Fruit fly (Drosophila melanogaster) whole organism: ENCODE results near the gene PolE2.

Source experiments
- CG8478 ChIP-seq: fragments of >200 bp; optimal IDR thresholded peaks from 2 replicates; lab custom pipeline; 2018; ENCODE audit warnings: inconsistent platforms
- Dll ChIP-seq: fragments of >200 bp; optimal IDR thresholded peaks from 2 replicates; lab custom pipeline; 2017
- EcR ChIP-seq, 2 experiments: fragments of >200 bp; optimal IDR thresholded peaks; 2 replicates each; lab custom pipeline; 2017; ENCODE audit warnings: missing biosample characterization in 2 of 2, missing genetic modification characterization in 2 of 2, missing genetic modification reagents in 2 of 2
- pan ChIP-seq: fragments of >200 bp; optimal IDR thresholded peaks from 2 replicates; lab custom pipeline; 2017
- psq ChIP-seq: fragments of >200 bp; optimal IDR thresholded peaks from 2 replicates; lab custom pipeline; 2017
- usp ChIP-seq: fragments of >200 bp; optimal IDR thresholded peaks from 2 replicates; lab custom pipeline; 2017; ENCODE audit warnings: missing biosample characterization, missing genetic modification characterization, mixed read lengths

PolE2 gene

DNA sequence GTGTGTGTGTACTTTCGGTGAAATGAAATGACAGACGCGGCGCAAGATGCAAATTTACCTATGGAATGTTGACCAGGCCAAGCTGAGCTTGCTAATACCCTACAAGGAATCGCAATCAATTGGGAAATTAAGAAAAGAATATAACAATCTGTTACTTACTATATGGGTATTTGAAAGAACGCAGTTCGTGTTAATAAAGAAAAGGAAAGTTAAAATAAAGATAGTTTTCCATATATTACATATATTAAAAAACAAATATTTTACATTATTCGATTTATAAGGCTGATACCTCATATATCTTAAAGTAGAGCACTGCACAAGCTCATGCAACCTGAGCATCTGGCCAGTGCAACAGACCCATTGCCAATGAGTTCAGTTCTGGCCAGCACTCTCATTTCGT is 45.6 kb downstream of the PolE2 start:
- no peak for TF ChIP-seq psq (lab: Kevin White, UChicago)
- TF ChIP-seq Dll = no peak
- no peak for TF ChIP-seq usp (GFP tag; lab: Kevin White, UChicago)
- no peak for TF ChIP-seq CG8478 (lab: Kevin White, UChicago)
- no peak for TF ChIP-seq pan
- no peak for TF ChIP-seq EcR (GFP tag; optimal IDR thresholded peaks at IDR 0.05; lab: Kevin White, UChicago)

DNA sequence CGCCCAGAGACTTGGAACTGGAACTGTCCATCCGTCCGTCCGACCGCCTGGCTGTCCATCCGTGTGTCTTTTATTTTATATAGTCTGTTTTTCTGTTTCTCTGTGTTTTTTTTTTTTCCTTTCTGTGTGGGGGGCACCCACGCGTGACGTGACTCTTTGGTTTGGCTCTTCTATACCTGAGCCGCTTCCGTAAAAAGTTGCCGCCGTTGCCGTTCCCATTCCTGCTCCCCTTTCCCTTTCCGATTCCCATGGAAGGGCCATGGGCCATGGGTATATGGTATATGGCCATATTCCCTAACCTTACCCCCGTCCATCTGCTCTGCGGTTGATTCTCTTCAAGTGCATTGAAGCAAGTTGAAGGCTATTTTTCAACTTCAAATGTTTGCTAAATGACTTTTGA is 48.3 kb downstream of the PolE2 start:
- TF ChIP-seq Dll = no peak
- TF ChIP-seq psq (lab: Kevin White, UChicago) = no peak
- no peak for TF ChIP-seq pan
- no peak for TF ChIP-seq CG8478 (lab: Kevin White, UChicago)
- no peak for TF ChIP-seq EcR (GFP tag; optimal IDR thresholded peaks at IDR 0.05; lab: Kevin White, UChicago)
- no peak for TF ChIP-seq usp (GFP tag; lab: Kevin White, UChicago)
